Worm (Caenorhabditis elegans) whole organism, midembryonic: ENCODE measurements around the gene gst-36.

ENCODE experiments used
- T22C8.4 ChIP-seq: fragments of 200-800 bp; sonication (Bioruptor generic); IDR thresholded peaks from 2 replicates; pipeline ENCODE4 v1.3.6; 2022; ENCODE audit warnings: missing genetic modification characterization, missing compliant biosample characterization
- cog-1 ChIP-seq: sonication (generic microtip); optimal IDR thresholded peaks from 2 replicates; lab custom pipeline; 2016; ENCODE audit warnings: missing genetic modification characterization, missing compliant biosample characterization
- flt-1 ChIP-seq: fragments of 200-800 bp; sonication (Bioruptor generic); IDR thresholded peaks from 2 replicates; pipeline ENCODE4 v1.3.6; 2022; ENCODE audit warnings: missing genetic modification characterization, missing compliant biosample characterization
- klf-2 ChIP-seq: fragments of 200-800 bp; sonication (Bioruptor generic); conservative IDR thresholded peaks from 2 replicates; pipeline ENCODE4 v1.3.6; 2022; ENCODE audit warnings: missing genetic modification reagents, missing genetic modification characterization, missing compliant biosample characterization
- med-1 ChIP-seq: sonication (generic microtip); optimal IDR thresholded peaks from 2 replicates; lab custom pipeline; 2017; ENCODE audit warnings: missing genetic modification characterization, mild to moderate bottlenecking, missing compliant biosample characterization, antibody characterized with exemption, missing genetic modification reagents; ENCODE audit not compliant: insufficient read depth
- ref-1 ChIP-seq: fragments of 200-800 bp; sonication (Bioruptor generic); conservative IDR thresholded peaks from 2 replicates; pipeline ENCODE4 v1.3.6; 2022; ENCODE audit warnings: missing genetic modification reagents, missing genetic modification characterization, missing compliant biosample characterization
- tab-1 ChIP-seq: fragments of 200-800 bp; sonication (Bioruptor generic); IDR thresholded peaks from 2 replicates; pipeline ENCODE4 v1.3.6; 2022; ENCODE audit warnings: missing genetic modification characterization, missing compliant biosample characterization
- ztf-23 ChIP-seq: fragments of 200-800 bp; sonication (Bioruptor generic); IDR thresholded peaks from 2 replicates; pipeline ENCODE4 v1.3.6; 2022; ENCODE audit warnings: missing genetic modification reagents, missing genetic modification characterization, missing compliant biosample characterization
- ztf-29 ChIP-seq: fragments of 200-800 bp; sonication (Bioruptor generic); IDR thresholded peaks from 2 replicates; pipeline ENCODE4 v1.3.6; 2022; ENCODE audit warnings: missing genetic modification reagents, missing genetic modification characterization, missing compliant biosample characterization

The gst-36 gene

DNA sequence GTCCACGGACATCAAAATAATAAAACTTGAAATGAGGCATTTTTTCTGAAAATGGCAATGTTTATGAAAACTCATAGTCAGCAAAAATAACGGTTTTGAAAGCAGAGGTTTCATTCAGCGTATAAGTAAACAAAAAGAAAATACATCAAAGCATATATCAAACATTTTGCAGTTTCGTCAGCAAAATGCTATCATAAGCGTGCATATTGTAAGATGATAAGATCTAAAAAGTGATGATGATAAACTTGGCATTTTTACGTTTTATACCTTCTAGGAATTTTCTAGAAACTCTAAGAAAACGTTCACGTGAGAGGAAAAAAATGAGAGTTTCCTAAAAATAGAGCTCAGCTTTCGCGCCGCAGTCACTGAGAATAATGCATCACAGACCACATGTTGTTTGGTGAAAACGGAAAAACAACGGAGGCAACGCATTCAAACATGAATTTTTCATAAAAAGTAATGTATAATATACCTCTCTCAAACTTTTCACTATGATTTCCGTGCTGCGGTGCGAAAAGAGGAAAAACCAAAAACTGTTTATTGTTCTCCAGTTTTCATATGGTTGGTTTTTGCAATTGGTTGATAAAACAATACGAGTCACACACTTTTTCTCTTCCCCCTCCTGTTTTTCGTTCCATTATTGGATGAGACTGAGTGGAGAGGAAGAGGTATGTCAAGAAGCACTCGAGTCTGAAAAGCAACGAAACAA lies at the start of gene gst-36, which contains the start of gene R07B1.5:
TSS of gene gst-36 (minus strand) at position 45 of the 709 bp plus-strand sequence.
TSS of gene R07B1.5 (plus strand) at position 665 of the 709 bp plus-strand sequence.
- TF ChIP-seq med-1 (GFP tag; lab: Kevin White, UChicago) = no peak
- TF ChIP-seq klf-2 = no peak
- no peak for TF ChIP-seq T22C8.4 (GFP tag; lab: Robert Waterston, UW)
- no peak for TF ChIP-seq ref-1 (GFP tag; lab: Robert Waterston, UW)
- no peak for TF ChIP-seq ztf-29 (GFP tag; lab: Robert Waterston, UW)
- TF ChIP-seq ztf-23 (GFP tag; lab: Robert Waterston, UW) = no peak
- no peak for TF ChIP-seq tab-1 (GFP tag; lab: Robert Waterston, UW)
- no peak for TF ChIP-seq flt-1 (GFP tag; lab: Robert Waterston, UW)
- no peak for TF ChIP-seq cog-1

DNA sequence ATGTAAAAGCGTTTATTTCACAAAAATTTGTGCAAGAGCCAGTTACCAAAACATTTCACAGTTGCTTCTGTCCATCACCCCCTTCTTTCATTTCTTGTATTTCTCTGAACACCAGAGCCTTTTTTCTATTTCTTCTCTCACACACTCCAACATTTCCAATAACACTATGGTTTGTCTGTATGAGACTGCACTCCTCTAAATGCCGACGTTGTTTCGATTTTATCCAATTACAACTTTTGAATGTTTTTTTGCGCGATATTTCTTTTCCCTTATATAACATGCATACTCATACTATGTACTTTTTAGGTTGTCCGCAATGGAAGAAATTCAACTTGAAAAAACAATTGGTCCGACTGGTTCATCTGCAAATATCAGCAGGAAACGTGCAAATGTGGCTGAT lies 43.1 kb upstream of the gst-36 start, which contains the start of gene F21G4.5:
TSS of gene F21G4.5 (plus strand) at position 301 of the 400 bp plus-strand sequence.
- TF ChIP-seq flt-1 (GFP tag; lab: Robert Waterston, UW) (no peak), tab-1 (GFP tag; lab: Robert Waterston, UW) (no peak), ref-1 (GFP tag; lab: Robert Waterston, UW) (no peak), ztf-29 (GFP tag; lab: Robert Waterston, UW) (no peak), T22C8.4 (GFP tag; lab: Robert Waterston, UW) (no peak), ztf-23 (GFP tag; lab: Robert Waterston, UW) (no peak), klf-2 (no peak), med-1 (GFP tag; lab: Kevin White, UChicago) (no peak), cog-1 (no peak)

DNA sequence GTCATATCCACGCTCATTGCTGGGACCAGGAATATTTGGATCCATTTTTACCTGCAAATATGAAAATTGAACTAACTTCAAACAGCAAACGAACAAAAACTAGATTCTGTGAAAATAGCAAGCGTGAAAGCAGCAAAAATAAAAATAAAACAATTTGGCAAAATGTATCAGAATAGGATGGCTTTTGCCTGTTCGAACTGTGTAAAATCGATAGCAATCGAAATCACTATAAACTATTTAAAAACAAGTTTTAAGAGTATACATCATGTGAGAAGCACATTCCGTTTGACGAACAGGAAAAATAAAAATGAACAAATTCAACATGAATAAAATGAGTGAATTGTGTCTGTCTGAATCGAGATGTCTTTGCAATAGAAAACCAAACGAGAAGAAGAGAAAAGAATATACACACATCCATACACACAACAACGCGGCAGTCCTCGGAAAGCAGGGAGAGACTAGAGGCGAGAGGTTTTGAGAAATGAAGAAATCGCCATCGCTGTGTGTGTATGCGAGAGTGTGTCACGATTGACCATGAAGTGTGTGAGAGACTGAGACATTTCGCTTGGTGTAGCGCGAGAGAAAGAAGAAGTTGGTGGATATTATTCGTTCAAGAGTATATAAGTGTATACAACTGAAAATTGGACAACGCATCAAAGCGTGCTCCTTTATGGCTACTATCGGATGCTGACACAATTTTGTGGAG lies 36.8 kb upstream of the gst-36 start, which contains the start of gene phf-34:
TSS of gene phf-34 (minus strand) at position 51 of the 706 bp plus-strand sequence.
- TF ChIP-seq ztf-23 (GFP tag; lab: Robert Waterston, UW) = no peak
- peak; percentile 71 for TF ChIP-seq cog-1
- no peak for TF ChIP-seq tab-1 (GFP tag; lab: Robert Waterston, UW)

DNA sequence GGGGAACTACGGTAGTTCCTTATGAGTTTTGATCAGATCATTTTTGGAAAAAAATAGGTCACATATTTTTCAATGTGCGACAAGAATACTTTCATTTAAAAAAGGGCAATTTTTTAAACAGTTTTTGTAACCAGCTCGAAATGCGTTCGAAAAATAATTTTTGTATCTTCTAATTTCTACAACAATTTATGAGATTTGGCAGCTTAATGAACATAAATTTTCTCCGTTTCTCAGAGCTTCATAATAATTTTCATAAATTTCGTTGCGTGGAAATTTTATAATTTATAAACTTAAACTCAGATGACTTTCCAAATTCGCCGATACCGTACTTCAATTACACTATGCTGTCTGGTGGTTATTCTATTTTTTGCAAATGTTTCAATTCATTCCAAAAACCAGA lies 32.1 kb upstream of the gst-36 start, which contains the start of gene F21G4.3:
TSS of gene F21G4.3 (plus strand) at position 301 of the 400 bp plus-strand sequence.
- TF ChIP-seq tab-1 (GFP tag; lab: Robert Waterston, UW) (no peak), ref-1 (GFP tag; lab: Robert Waterston, UW) (no peak), cog-1 (no peak), T22C8.4 (GFP tag; lab: Robert Waterston, UW) (no peak), ztf-29 (GFP tag; lab: Robert Waterston, UW) (no peak), klf-2 (no peak), flt-1 (GFP tag; lab: Robert Waterston, UW) (no peak), ztf-23 (GFP tag; lab: Robert Waterston, UW) (no peak), med-1 (GFP tag; lab: Kevin White, UChicago) (no peak)

DNA sequence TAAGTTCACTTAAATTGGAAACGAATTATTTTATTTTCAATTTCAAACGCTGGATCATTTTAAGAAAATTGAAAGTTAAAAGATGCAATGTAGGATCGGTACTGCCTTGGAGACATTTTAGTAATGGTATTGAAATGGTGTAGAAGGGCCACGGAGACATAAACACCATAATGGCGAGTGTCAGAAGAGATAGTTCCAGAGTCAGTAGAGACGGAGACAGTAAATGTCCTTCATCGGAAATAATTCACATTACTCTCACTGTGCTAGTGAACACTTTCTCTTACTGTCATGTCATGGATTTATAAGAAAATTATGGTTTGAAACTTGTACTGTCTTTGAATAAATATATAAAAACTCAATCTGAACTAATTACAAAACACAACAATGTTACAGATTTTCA lies 30.3 kb upstream of the gst-36 start:
- TF ChIP-seq flt-1 (GFP tag; lab: Robert Waterston, UW) (no peak), tab-1 (GFP tag; lab: Robert Waterston, UW) (no peak), med-1 (GFP tag; lab: Kevin White, UChicago) (no peak), ref-1 (GFP tag; lab: Robert Waterston, UW) (no peak), ztf-23 (GFP tag; lab: Robert Waterston, UW) (no peak), klf-2 (no peak), cog-1 (no peak), T22C8.4 (GFP tag; lab: Robert Waterston, UW) (no peak), ztf-29 (GFP tag; lab: Robert Waterston, UW) (no peak)

DNA sequence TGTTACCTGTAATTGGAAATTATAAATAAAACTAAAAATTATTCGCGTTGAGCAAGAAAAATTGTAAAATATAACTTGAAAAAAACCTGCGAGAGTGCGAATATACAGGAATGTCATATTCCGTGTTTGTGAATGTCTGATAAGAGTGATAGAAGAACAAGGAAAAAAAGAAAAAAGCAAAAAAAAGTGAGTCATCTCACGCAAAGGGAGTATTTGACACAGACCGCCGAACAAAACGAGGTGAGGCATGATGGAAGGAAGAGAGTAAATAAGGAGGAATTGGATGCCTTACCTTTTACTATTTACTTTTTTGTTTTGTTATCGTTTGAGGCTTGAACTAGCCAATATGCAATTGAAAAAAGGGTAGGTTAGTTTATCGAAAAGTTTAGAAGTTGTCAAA lies 29.6 kb upstream of the gst-36 start, which contains the start of gene F21G4.1:
TSS of gene F21G4.1 (minus strand) at position 6 of the 400 bp plus-strand sequence.
- TF ChIP-seq ztf-23 (GFP tag; lab: Robert Waterston, UW) = no peak
- no peak for TF ChIP-seq T22C8.4 (GFP tag; lab: Robert Waterston, UW)
- no peak for TF ChIP-seq cog-1
- no peak for TF ChIP-seq klf-2
- no peak for TF ChIP-seq flt-1 (GFP tag; lab: Robert Waterston, UW)
- no peak for TF ChIP-seq tab-1 (GFP tag; lab: Robert Waterston, UW)

DNA sequence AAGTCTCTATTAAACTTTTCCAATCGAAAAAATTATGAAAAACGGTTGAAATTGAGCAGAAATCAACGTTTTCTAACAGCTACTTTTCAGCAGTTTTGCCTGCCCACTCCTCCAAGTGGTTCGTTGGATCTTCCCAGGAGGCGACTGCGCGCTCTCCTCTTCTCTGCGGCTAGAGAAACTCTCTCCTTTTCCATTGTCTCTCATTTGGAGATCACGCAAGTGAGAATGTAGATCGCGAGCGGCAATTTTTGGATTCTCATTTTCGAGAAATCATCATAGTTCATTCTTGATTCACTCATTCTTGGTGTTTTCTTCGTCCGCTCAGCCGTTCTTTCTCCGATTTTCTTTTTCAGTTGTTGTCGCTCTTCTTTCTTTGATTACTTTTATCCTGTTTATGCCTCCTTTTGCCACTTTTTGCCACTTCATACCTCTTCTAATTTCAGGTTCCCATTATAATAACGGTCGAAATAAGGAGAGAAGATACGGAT lies 21.1 kb upstream of the gst-36 start, which contains the start of gene mrp-4:
TSS of gene mrp-4 (plus strand) at position 438 of the 488 bp plus-strand sequence.
- TF ChIP-seq med-1 (GFP tag; lab: Kevin White, UChicago) = no peak
- TF ChIP-seq klf-2 = no peak
- TF ChIP-seq cog-1 = no peak
- no peak for TF ChIP-seq ztf-29 (GFP tag; lab: Robert Waterston, UW)
- TF ChIP-seq flt-1 (GFP tag; lab: Robert Waterston, UW) = no peak

DNA sequence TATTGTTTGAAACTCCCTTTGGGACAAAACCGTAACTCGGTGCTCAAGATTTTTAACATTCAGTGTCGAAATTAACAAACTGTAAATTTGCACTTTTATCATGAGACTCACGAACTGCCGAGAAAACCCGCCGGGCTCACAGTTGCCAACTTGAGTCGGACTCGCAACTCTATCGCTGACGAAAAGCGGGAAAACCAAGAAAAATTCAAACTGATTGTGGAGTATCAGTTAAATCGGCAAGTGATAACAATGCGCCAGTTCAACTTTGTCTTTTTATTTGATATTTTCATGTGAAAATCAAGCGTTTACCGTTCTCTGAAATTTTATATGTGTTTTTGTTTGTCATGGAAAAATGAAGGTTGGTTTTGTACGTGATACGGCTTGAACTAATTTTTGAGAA lies 19.8 kb upstream of the gst-36 start:
- TF ChIP-seq T22C8.4 (GFP tag; lab: Robert Waterston, UW) (no peak), ztf-23 (GFP tag; lab: Robert Waterston, UW) (no peak), med-1 (GFP tag; lab: Kevin White, UChicago) (no peak), ref-1 (GFP tag; lab: Robert Waterston, UW) (no peak), cog-1 (no peak)

DNA sequence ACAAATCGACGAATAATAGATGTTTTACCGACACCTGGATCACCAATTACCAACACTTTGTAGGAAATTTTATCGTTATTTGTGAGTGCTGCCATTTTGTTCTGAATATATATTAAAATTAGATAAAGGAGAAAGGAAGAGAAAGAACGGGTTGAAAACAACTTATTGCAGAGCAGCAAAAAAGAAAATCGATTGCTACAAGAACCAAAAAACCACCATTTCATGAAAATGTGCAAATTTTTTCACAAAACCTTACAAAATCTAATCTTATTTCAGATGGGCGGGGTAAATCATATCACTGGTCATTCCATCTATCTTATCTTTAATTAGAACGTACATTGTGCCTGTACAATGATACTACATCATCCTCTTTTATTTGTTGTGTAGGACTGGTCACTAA lies 19.4 kb upstream of the gst-36 start, which contains the start of gene glo-1:
TSS of gene glo-1 (minus strand) at position 101 of the 400 bp plus-strand sequence.
- no peak for TF ChIP-seq T22C8.4 (GFP tag; lab: Robert Waterston, UW)
- no peak for TF ChIP-seq klf-2
- no peak for TF ChIP-seq ztf-29 (GFP tag; lab: Robert Waterston, UW)
- no peak for TF ChIP-seq tab-1 (GFP tag; lab: Robert Waterston, UW)
- TF ChIP-seq ref-1 (GFP tag; lab: Robert Waterston, UW) = no peak
